Worm (Caenorhabditis elegans) whole organism, young adult: Measurements from ENCODE around the gene R151.10.
A peak's percentile ranks its signal among the peaks of the same experiment; 100 is the strongest.

Experiments used
- B0019.2 ChIP-seq: fragments of 200-800 bp; sonication (Bioruptor generic); conservative IDR thresholded peaks from 2 replicates; pipeline ENCODE4 v1.3.6; 2022; ENCODE audit warnings: missing genetic modification reagents, missing genetic modification characterization, missing compliant biosample characterization
- B0035.1 ChIP-seq: sonication (generic microtip); optimal IDR thresholded peaks from 2 replicates; lab custom pipeline; 2016; ENCODE audit warnings: missing genetic modification characterization, mild to moderate bottlenecking, missing compliant biosample characterization, missing genotype, missing genetic modification reagents
- C06A6.2 ChIP-seq: fragments of 200-800 bp; sonication (Bioruptor generic); conservative IDR thresholded peaks from 2 replicates; pipeline ENCODE4 v1.3.6; 2022; ENCODE audit warnings: missing genetic modification characterization, missing compliant biosample characterization
- F10E7.11 ChIP-seq: sonication (generic microtip); optimal IDR thresholded peaks from 2 replicates; lab custom pipeline; 2017; ENCODE audit warnings: mild to moderate bottlenecking, missing genetic modification characterization, moderate library complexity, missing compliant biosample characterization
- F22D6.2 ChIP-seq: sonication (generic microtip); optimal IDR thresholded peaks from 2 replicates; lab custom pipeline; 2016; ENCODE audit warnings: mild to moderate bottlenecking, missing genetic modification characterization, missing compliant biosample characterization
- F33H1.4 ChIP-seq: fragments of 200-800 bp; sonication (Bioruptor generic); IDR thresholded peaks from 2 replicates; pipeline ENCODE4 v1.3.6; 2022; ENCODE audit warnings: missing genetic modification reagents, missing genetic modification characterization, missing compliant biosample characterization
- F39B2.1 ChIP-seq: fragments of 200-800 bp; sonication (Bioruptor generic); IDR thresholded peaks from 2 replicates; pipeline ENCODE4 v1.3.6; 2022; ENCODE audit warnings: missing genetic modification reagents, missing genetic modification characterization, missing compliant biosample characterization
- F49E8.2 ChIP-seq: sonication (generic microtip); optimal IDR thresholded peaks from 3 replicates; lab custom pipeline; 2017; ENCODE audit warnings: missing genetic modification characterization, mild to moderate bottlenecking, missing compliant biosample characterization, antibody characterized with exemption, moderate library complexity; ENCODE audit not compliant: insufficient read depth
- F55B11.4 ChIP-seq: sonication (generic microtip); optimal IDR thresholded peaks from 2 replicates; lab custom pipeline; 2016; ENCODE audit warnings: missing compliant biosample characterization, missing genetic modification characterization, borderline replicate concordance; ENCODE audit not compliant: insufficient read depth
- F57A8.1 ChIP-seq: fragments of 200-800 bp; sonication (Bioruptor generic); optimal IDR thresholded peaks from 2 replicates; lab custom pipeline; 2018; ENCODE audit warnings: mild to moderate bottlenecking, missing genetic modification characterization, moderate library complexity, missing compliant biosample characterization
- T26A5.8 ChIP-seq: sonication (generic microtip); optimal IDR thresholded peaks from 2 replicates; lab custom pipeline; 2016; ENCODE audit warnings: missing genetic modification characterization, missing compliant biosample characterization
- Y53G8AR.9 ChIP-seq: fragments of 200-800 bp; sonication (Bioruptor generic); conservative IDR thresholded peaks from 2 replicates; pipeline ENCODE4 v1.3.6; 2022; ENCODE audit warnings: missing genetic modification reagents, missing genetic modification characterization, missing compliant biosample characterization
- Y56A3A.18 ChIP-seq: fragments of 200-800 bp; sonication (Bioruptor generic); IDR thresholded peaks from 2 replicates; pipeline ENCODE4 v1.3.6; 2022; ENCODE audit warnings: missing genetic modification reagents, missing genetic modification characterization, missing compliant biosample characterization
- Y79H2A.3 ChIP-seq: fragments of 200-800 bp; sonication (Bioruptor generic); conservative IDR thresholded peaks from 2 replicates; pipeline ENCODE4 v1.3.6; 2022; ENCODE audit warnings: missing genetic modification reagents, missing genetic modification characterization, missing compliant biosample characterization
- Y95B8A.8 ChIP-seq: fragments of 200-800 bp; sonication (Bioruptor generic); IDR thresholded peaks from 2 replicates; pipeline ENCODE4 v1.3.6; 2022; ENCODE audit warnings: missing genetic modification reagents, missing genetic modification characterization, missing compliant biosample characterization
- ZK185.1 ChIP-seq: sonication (generic microtip); optimal IDR thresholded peaks from 2 replicates; lab custom pipeline; 2016; ENCODE audit warnings: mild to moderate bottlenecking, missing genetic modification characterization, missing compliant biosample characterization; ENCODE audit not compliant: poor library complexity, severe bottlenecking
- akir-1 ChIP-seq: fragments of 200-800 bp; sonication (Bioruptor generic); optimal IDR thresholded peaks from 2 replicates; lab custom pipeline; 2018; ENCODE audit warnings: mild to moderate bottlenecking, missing genetic modification characterization, moderate library complexity, missing compliant biosample characterization
- atf-7 ChIP-seq: sonication (generic microtip); optimal IDR thresholded peaks from 2 replicates; lab custom pipeline; 2017; ENCODE audit warnings: mild to moderate bottlenecking, missing genetic modification characterization, missing compliant biosample characterization
- athp-1 ChIP-seq: sonication (generic microtip); optimal IDR thresholded peaks from 2 replicates; lab custom pipeline; 2017; ENCODE audit warnings: mild to moderate bottlenecking, missing genetic modification characterization, missing compliant biosample characterization
- ccch-3 ChIP-seq: fragments of 200-800 bp; sonication (Bioruptor generic); optimal IDR thresholded peaks from 2 replicates; lab custom pipeline; 2018; ENCODE audit warnings: mild to moderate bottlenecking, missing genetic modification characterization, missing compliant biosample characterization
- cebp-2 ChIP-seq: fragments of 200-800 bp; sonication (Bioruptor generic); IDR thresholded peaks from 2 replicates; pipeline ENCODE4 v1.3.6; 2022; ENCODE audit warnings: missing genetic modification characterization, missing compliant biosample characterization
- ceh-58 ChIP-seq: fragments of 200-800 bp; sonication (Bioruptor generic); IDR thresholded peaks from 2 replicates; pipeline ENCODE4 v1.3.6; 2022; ENCODE audit warnings: missing genetic modification characterization, missing compliant biosample characterization
- chd-7 ChIP-seq: sonication (generic microtip); optimal IDR thresholded peaks from 2 replicates; lab custom pipeline; 2016; ENCODE audit warnings: mild to moderate bottlenecking, missing genetic modification characterization, moderate library complexity, missing compliant biosample characterization
- die-1 ChIP-seq: sonication (generic microtip); optimal IDR thresholded peaks from 2 replicates; lab custom pipeline; 2016; ENCODE audit warnings: missing genotype, mild to moderate bottlenecking, missing genetic modification characterization, missing compliant biosample characterization
- dox-1 ChIP-seq: fragments of 200-800 bp; sonication (Bioruptor generic); IDR thresholded peaks from 2 replicates; pipeline ENCODE4 v1.3.6; 2022; ENCODE audit warnings: missing genetic modification reagents, missing genetic modification characterization, missing compliant biosample characterization
- efl-1 ChIP-seq: fragments of 150-350 bp; optimal IDR thresholded peaks from 2 replicates; lab custom pipeline; 2014; ENCODE audit warnings: missing biosample characterization, missing genetic modification reagents, missing genetic modification characterization
- egl-44 ChIP-seq: fragments of 200-800 bp; sonication (Bioruptor generic); IDR thresholded peaks from 2 replicates; pipeline ENCODE4 v1.3.6; 2022; ENCODE audit warnings: missing genetic modification reagents, missing genetic modification characterization, missing compliant biosample characterization
- ekl-4 ChIP-seq: fragments of 200-800 bp; sonication (Bioruptor generic); IDR thresholded peaks from 2 replicates; pipeline ENCODE4 v1.3.6; 2022; ENCODE audit warnings: missing genetic modification reagents, missing genetic modification characterization, missing compliant biosample characterization
- ets-4 ChIP-seq: fragments of 200-800 bp; sonication (Bioruptor generic); optimal IDR thresholded peaks from 2 replicates; lab custom pipeline; 2018; ENCODE audit warnings: mild to moderate bottlenecking, missing genetic modification characterization, missing compliant biosample characterization
- him-1 ChIP-seq: sonication (generic microtip); optimal IDR thresholded peaks from 2 replicates; lab custom pipeline; 2016; ENCODE audit warnings: missing genotype, missing genetic modification reagents, missing genetic modification characterization, missing compliant biosample characterization
- hmg-1.2 ChIP-seq: fragments of 200-800 bp; sonication (Bioruptor generic); IDR thresholded peaks from 2 replicates; pipeline ENCODE4 v1.3.6; 2022; ENCODE audit warnings: missing genetic modification reagents, missing genetic modification characterization, missing compliant biosample characterization
- lag-1 ChIP-seq: fragments of 200-800 bp; sonication (Bioruptor generic); IDR thresholded peaks from 2 replicates; pipeline ENCODE4 v1.3.6; 2022; ENCODE audit warnings: missing genetic modification reagents, missing genetic modification characterization, missing compliant biosample characterization
- lin-40 ChIP-seq: sonication (generic microtip); optimal IDR thresholded peaks from 2 replicates; lab custom pipeline; 2016; ENCODE audit warnings: missing genetic modification characterization, mild to moderate bottlenecking, missing compliant biosample characterization, missing genotype, missing genetic modification reagents
- lin-54 ChIP-seq: fragments of 200-800 bp; sonication (Bioruptor generic); optimal IDR thresholded peaks from 2 replicates; lab custom pipeline; 2018; ENCODE audit warnings: mild to moderate bottlenecking, missing genetic modification characterization, missing compliant biosample characterization
- lsl-1 ChIP-seq: fragments of 200-800 bp; sonication (Bioruptor generic); optimal IDR thresholded peaks from 2 replicates; lab custom pipeline; 2018; ENCODE audit warnings: mild to moderate bottlenecking, missing genetic modification characterization, moderate library complexity, missing compliant biosample characterization
- madf-8 ChIP-seq: fragments of 200-800 bp; sonication (Bioruptor generic); conservative IDR thresholded peaks from 2 replicates; pipeline ENCODE4 v1.3.6; 2022; ENCODE audit warnings: missing genetic modification reagents, missing genetic modification characterization, missing compliant biosample characterization
- mcd-1 ChIP-seq: fragments of 200-800 bp; sonication (Bioruptor generic); IDR thresholded peaks from 2 replicates; pipeline ENCODE4 v1.3.6; 2022; ENCODE audit warnings: missing genetic modification reagents, missing genetic modification characterization, missing compliant biosample characterization
- mxl-1 ChIP-seq: sonication (generic microtip); optimal IDR thresholded peaks from 2 replicates; lab custom pipeline; 2016; ENCODE audit warnings: missing genetic modification characterization, missing compliant biosample characterization
- nfyb-1 ChIP-seq: fragments of 200-800 bp; sonication (Bioruptor generic); IDR thresholded peaks from 2 replicates; pipeline ENCODE4 v1.3.6; 2022; ENCODE audit warnings: missing genetic modification reagents, missing genetic modification characterization, missing compliant biosample characterization
- nhr-179 ChIP-seq: sonication (generic microtip); optimal IDR thresholded peaks from 2 replicates; lab custom pipeline; 2016; ENCODE audit warnings: mild to moderate bottlenecking, missing genetic modification characterization, missing compliant biosample characterization
- nhr-90 ChIP-seq: sonication (generic microtip); optimal IDR thresholded peaks from 2 replicates; lab custom pipeline; 2016; ENCODE audit warnings: missing genotype, mild to moderate bottlenecking, missing genetic modification characterization, missing compliant biosample characterization
- rcor-1 ChIP-seq: fragments of 200-800 bp; sonication (Bioruptor generic); IDR thresholded peaks from 2 replicates; pipeline ENCODE4 v1.3.6; 2022; ENCODE audit warnings: missing genetic modification reagents, missing genetic modification characterization, missing compliant biosample characterization
- repo-1 ChIP-seq: sonication (generic microtip); optimal IDR thresholded peaks from 2 replicates; lab custom pipeline; 2017; ENCODE audit warnings: mild to moderate bottlenecking, missing genetic modification characterization, missing compliant biosample characterization
- snpc-1.3 ChIP-seq: sonication (generic microtip); optimal IDR thresholded peaks from 2 replicates; lab custom pipeline; 2017; ENCODE audit warnings: missing genetic modification characterization, mild to moderate bottlenecking, missing compliant biosample characterization, antibody characterized with exemption, moderate library complexity, missing genotype, missing genetic modification reagents; ENCODE audit not compliant: insufficient read depth
- snpc-3.4 ChIP-seq: sonication (generic microtip); optimal IDR thresholded peaks from 2 replicates; lab custom pipeline; 2017; ENCODE audit warnings: missing genetic modification characterization, mild to moderate bottlenecking, missing compliant biosample characterization, antibody characterized with exemption, moderate library complexity, missing genotype, missing genetic modification reagents
- somi-1 ChIP-seq: fragments of 200-800 bp; sonication (Bioruptor generic); optimal IDR thresholded peaks from 2 replicates; lab custom pipeline; 2018; ENCODE audit warnings: mild to moderate bottlenecking, missing genetic modification characterization, missing compliant biosample characterization
- zim-3 ChIP-seq: sonication (generic microtip); optimal IDR thresholded peaks from 2 replicates; lab custom pipeline; 2017; ENCODE audit warnings: mild to moderate bottlenecking, missing genetic modification characterization, moderate library complexity, missing compliant biosample characterization
- ztf-3 ChIP-seq: fragments of 200-800 bp; sonication (Bioruptor generic); optimal IDR thresholded peaks from 2 replicates; lab custom pipeline; 2018; ENCODE audit warnings: mild to moderate bottlenecking, missing genetic modification characterization, missing compliant biosample characterization
- ztf-6 ChIP-seq: fragments of 200-800 bp; sonication (Bioruptor generic); IDR thresholded peaks from 2 replicates; pipeline ENCODE4 v1.3.6; 2022; ENCODE audit warnings: missing genetic modification reagents, missing genetic modification characterization, missing compliant biosample characterization

R151.10 gene

DNA sequence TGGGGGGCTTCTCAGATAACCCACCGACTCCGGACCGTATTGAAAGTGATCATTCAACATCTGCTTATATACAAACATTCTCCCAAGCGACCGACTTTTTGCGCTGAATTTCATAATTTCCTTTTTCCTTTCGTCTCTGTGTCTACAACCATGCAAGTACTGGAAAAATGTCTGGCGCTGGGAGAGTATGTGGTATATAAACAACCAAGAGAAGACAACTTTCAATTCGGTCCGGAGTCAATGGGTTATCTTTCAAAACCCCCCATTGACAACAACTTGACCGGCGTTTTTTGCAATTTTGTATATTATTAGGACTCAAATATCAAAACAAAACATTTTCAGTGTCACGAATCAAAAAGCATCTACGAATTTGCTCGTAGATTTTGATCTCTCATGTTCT is 47.8 kb upstream of the R151.10 start (continued):
- TF ChIP-seq athp-1 (tag; lab: Kevin White, UChicago) (peak; percentile 5), F39B2.1 (GFP tag; lab: Robert Waterston, UW) (no peak), ekl-4 (GFP tag; lab: Robert Waterston, UW) (no peak), Y79H2A.3 (GFP tag; lab: Robert Waterston, UW) (no peak), atf-7 (tag; lab: Kevin White, UChicago) (peak; percentile 81), somi-1 (GFP tag; lab: Kevin White, UChicago) (peak; percentile 60), B0035.1 (tag; lab: Kevin White, UChicago) (no peak), snpc-1.3 (tag; lab: Kevin White, UChicago) (peak; percentile 49), rcor-1 (GFP tag; lab: Robert Waterston, UW) (peak; percentile 38; the same call in 1 of the 2 replicates), T26A5.8 (tag; lab: Kevin White, UChicago) (no peak), lin-54 (GFP tag; lab: Kevin White, UChicago) (peak; percentile 76), cebp-2 (no peak), ceh-58 (GFP tag; lab: Robert Waterston, UW) (no peak), lsl-1 (GFP tag; lab: Kevin White, UChicago) (no peak), ccch-3 (GFP tag; lab: Kevin White, UChicago) (no peak), nhr-179 (no peak), lin-40 (tag; lab: Kevin White, UChicago) (peak; percentile 90), ZK185.1 (tag; lab: Kevin White, UChicago) (peak; percentile 79), zim-3 (tag; lab: Kevin White, UChicago) (peak; percentile 36), F22D6.2 (tag; lab: Kevin White, UChicago) (peak; percentile 41), F33H1.4 (GFP tag; lab: Robert Waterston, UW) (peak; percentile 18; the same call in 1 of the 2 replicates), F57A8.1 (GFP tag; lab: Kevin White, UChicago) (no peak), Y95B8A.8 (GFP tag; lab: Robert Waterston, UW) (no peak), ztf-3 (no peak), Y53G8AR.9 (peak; percentile 79), egl-44 (GFP tag; lab: Robert Waterston, UW) (peak; percentile 42; the same call in 1 of the 2 replicates), ztf-6 (GFP tag; lab: Robert Waterston, UW) (no peak), efl-1 (GFP tag; lab: Kevin White, UChicago) (no peak), nfyb-1 (GFP tag; lab: Robert Waterston, UW) (peak; percentile 94), C06A6.2 (GFP tag; lab: Robert Waterston, UW) (peak; percentile 79), ets-4 (GFP tag; lab: Kevin White, UChicago) (peak; percentile 23), chd-7 (peak; percentile 71), mxl-1 (tag; lab: Kevin White, UChicago) (no peak), F10E7.11 (tag; lab: Kevin White, UChicago) (no peak), madf-8 (no peak), B0019.2 (GFP tag; lab: Robert Waterston, UW) (no peak), hmg-1.2 (GFP tag; lab: Robert Waterston, UW) (peak; percentile 70), mcd-1 (peak; percentile 83), F55B11.4 (tag; lab: Kevin White, UChicago) (no peak), him-1 (tag; lab: Kevin White, UChicago) (no peak), F49E8.2 (tag; lab: Kevin White, UChicago) (no peak), Y56A3A.18 (GFP tag; lab: Robert Waterston, UW) (0 out of 2 replicates have a peak, but pooled peaks have one; percentile 52), die-1 (peak; percentile 16), akir-1 (peak; percentile 37), lag-1 (GFP tag; lab: Robert Waterston, UW) (no peak), dox-1 (peak; percentile 56), snpc-3.4 (tag; lab: Kevin White, UChicago) (peak; percentile 73), nhr-90 (tag; lab: Kevin White, UChicago) (peak; percentile 49), repo-1 (tag; lab: Kevin White, UChicago) (peak; percentile 95)
